Worm (Caenorhabditis elegans): ENCODE measurements around the gene C29E4.12.

ce11 chrIII:7909263-7909662 lies 31.7 kb upstream of the C29E4.12 start, which contains the start of gene ZK688.1:
- TF ChIP-seq unc-62 (GFP tag; optimal IDR thresholded peaks at IDR 0.05): no peak
- TF ChIP-seq madf-3 (GFP tag; IDR thresholded peaks at IDR 0.05): no peak
- TF ChIP-seq ama-1 (optimal IDR thresholded peaks at IDR 0.05): no peak
- TF ChIP-seq ama-1 (GFP tag; optimal IDR thresholded peaks at IDR 0.05): no peak
- no peak for TF ChIP-seq snpc-1.3 (tag; optimal IDR thresholded peaks at IDR 0.05; ENCODE audit: insufficient read depth)
- no peak for TF ChIP-seq lin-26 (GFP tag; IDR thresholded peaks at IDR 0.05)
- no peak for TF ChIP-seq zim-3 (tag; optimal IDR thresholded peaks at IDR 0.05)
- no peak for TF ChIP-seq somi-1 (GFP tag; optimal IDR thresholded peaks at IDR 0.05)
- no peak for TF ChIP-seq ceh-27 (GFP tag; optimal IDR thresholded peaks at IDR 0.05)
- no peak for TF ChIP-seq nhr-27 (tag; optimal IDR thresholded peaks at IDR 0.05)

All from whole organism, young adult.